Worm (Caenorhabditis elegans) whole organism, L4/young adult: ENCODE data around the gene str-56.
"Not testable (repeated sequence)": the region's sequence is repeated elsewhere in the genome, so short reads cannot be mapped to it uniquely, and the experiment has no call there.

Experiments used
- W03F9.2 ChIP-seq: fragments of 150-350 bp; optimal IDR thresholded peaks from 2 replicates; lab custom pipeline; 2014; ENCODE audit warnings: missing biosample characterization, missing genetic modification characterization
- dao-5 ChIP-seq: sonication (generic microtip); optimal IDR thresholded peaks from 2 replicates; lab custom pipeline; 2016; ENCODE audit warnings: missing genotype, missing genetic modification characterization, moderate library complexity, missing compliant biosample characterization
- him-1 ChIP-seq: sonication (generic microtip); optimal IDR thresholded peaks from 2 replicates; lab custom pipeline; 2016; ENCODE audit warnings: missing genotype, missing genetic modification reagents, missing genetic modification characterization, missing compliant biosample characterization

The str-56 gene

DNA sequence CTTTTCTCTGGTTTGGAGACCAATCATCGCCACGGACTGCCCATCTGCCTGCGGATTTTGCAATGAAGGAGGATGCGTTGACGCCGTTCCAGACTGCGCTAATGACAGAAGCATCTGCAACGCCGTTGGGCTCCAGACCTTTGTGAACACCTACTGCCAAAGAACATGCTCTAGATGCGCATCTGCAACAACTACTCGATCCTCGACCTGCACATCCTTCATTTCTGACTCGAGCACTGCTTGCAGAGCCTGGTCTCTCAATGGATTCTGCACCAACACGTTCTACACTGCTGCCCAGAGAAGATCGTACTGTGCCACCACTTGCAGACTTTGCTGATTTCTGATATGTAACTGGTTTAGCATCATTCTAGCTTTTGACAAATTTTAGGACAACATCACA lies 28.2 kb downstream of the str-56 start:
- no peak for TF ChIP-seq him-1 (tag; lab: Kevin White, UChicago)
- no peak for TF ChIP-seq W03F9.2 (tag; lab: Kevin White, UChicago)
- no peak for TF ChIP-seq dao-5

DNA sequence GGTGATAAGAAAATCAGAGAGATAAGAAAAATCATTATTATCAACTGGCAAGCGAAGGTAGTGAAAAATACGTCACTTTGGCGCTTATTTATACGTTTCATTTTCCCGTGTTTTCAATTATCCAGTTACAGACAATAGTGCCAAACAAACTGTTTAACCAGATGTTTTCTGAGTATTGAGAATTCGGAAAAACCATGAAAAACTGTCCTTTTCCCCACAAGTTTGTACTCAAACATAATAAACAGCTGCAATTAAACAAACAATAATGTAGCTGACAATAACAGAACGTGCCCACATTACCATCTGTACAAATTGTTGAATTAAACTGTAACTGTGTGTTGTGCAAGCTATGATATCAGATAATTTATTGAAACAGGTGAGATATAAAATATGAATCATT lies 33.2 kb downstream of the str-56 start, which contains the start of the genes F35E8.1 and F35E8.2:
Gene F35E8.1, minus strand, starts transcription at position 101 of the 400 bp plus-strand sequence.
Gene F35E8.2, plus strand, starts transcription at position 132 of the 400 bp plus-strand sequence.
- TF ChIP-seq dao-5; him-1 (tag; lab: Kevin White, UChicago); W03F9.2 (tag; lab: Kevin White, UChicago): not testable (repeated sequence)

DNA sequence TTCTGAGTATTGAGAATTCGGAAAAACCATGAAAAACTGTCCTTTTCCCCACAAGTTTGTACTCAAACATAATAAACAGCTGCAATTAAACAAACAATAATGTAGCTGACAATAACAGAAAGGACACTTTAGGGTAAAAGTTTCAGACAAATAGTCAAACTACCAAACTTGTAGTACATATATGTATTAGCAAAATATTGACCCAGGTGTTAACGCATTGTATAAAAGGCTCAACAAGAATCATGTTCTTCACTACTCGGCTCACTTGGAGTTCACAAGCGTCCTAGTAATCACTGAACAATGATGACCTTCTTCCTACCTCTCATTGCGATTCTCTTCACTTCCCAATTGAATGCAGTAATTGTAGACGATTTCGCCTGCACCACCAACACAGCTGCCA lies 39.5 kb downstream of the str-56 start, which contains the start of gene F35E8.6:
Gene F35E8.6, plus strand, starts transcription at position 301 of the 400 bp plus-strand sequence.
- TF ChIP-seq dao-5 (no peak), W03F9.2 (tag; lab: Kevin White, UChicago) (no peak), him-1 (tag; lab: Kevin White, UChicago) (no peak)

DNA sequence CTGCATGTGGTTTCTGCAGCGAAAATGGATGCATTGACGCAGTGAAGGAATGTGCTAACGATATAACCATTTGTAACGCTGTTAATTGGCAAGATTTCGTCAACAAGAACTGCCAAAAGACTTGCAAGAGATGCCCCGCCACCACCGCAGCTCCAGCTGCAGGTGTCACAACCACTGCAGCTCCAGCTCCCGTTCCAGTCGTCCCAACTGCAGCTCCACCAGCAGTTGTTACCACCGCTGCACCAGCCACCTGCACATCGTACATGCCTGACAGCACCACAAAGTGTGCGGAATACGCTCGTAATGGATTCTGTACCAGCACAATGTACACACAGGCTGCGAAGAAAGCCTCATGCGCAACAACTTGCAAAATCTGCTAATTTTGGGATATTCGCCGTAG lies 40.3 kb downstream of the str-56 start:
- TF ChIP-seq him-1 (tag; lab: Kevin White, UChicago) (no peak), W03F9.2 (tag; lab: Kevin White, UChicago) (no peak), dao-5 (no peak)

DNA sequence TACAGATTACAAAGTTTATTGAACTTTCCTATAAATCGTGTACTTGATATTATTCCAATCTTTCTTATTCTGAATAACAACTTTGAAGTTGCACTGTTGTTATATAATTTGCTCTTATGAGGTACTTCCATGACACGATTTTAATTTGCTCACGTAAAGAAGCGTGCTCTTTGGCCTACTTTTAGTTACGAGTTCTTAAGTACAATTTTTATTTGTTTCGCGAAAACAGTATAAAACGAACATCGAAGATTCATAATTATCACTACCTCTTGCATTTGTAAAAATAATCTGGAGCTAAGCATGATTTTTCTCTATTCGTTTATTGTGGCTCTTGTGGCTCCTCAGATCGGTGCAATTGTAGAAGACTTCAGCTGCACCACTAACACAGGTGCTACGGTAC lies 41.3 kb downstream of the str-56 start, which contains the start of gene F35E8.7:
Gene F35E8.7, plus strand, starts transcription at position 301 of the 400 bp plus-strand sequence.
- no peak for TF ChIP-seq dao-5
- TF ChIP-seq him-1 (tag; lab: Kevin White, UChicago) = no peak
- no peak for TF ChIP-seq W03F9.2 (tag; lab: Kevin White, UChicago)

DNA sequence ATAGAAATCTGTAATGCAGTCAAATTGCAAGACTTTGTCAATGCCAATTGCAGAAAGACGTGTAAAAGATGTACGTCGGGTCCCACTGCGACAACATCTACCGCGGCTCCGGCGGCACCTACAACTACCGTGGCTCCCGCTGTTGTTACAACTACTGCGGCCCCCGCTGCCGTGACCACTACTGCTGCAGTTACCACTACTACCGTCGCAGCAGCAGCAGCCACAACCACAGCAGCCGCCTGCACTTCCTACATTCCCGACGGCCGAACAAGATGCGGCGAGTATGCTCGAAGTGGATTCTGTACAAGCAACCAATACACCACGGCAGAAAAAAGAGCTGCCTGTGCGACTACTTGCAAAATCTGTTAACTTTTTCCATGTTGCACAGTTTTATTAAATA lies 42.4 kb downstream of the str-56 start:
- TF ChIP-seq him-1 (tag; lab: Kevin White, UChicago) (no peak), W03F9.2 (tag; lab: Kevin White, UChicago) (no peak), dao-5 (no peak)

DNA sequence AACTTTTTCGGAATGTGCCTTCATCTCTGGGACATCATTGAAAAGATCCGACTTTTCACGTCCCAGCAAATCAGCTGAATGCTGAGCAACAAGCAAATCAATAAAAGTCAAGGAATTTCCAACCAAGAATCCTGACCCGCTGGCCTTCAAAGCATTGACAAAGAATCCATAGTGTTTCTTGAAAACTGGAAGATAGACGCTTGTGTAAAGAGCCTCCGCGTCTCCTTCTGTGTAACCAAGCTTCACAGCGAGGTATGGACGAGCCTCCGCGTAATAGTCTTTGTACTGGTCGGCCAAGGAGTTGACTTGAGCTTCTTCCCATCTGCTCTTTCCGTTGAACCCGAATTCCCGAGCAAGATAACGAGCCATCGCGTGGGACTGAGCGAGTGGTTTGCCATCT lies 42.9 kb downstream of the str-56 start:
- TF ChIP-seq W03F9.2 (tag; lab: Kevin White, UChicago) (no peak), him-1 (tag; lab: Kevin White, UChicago) (no peak)

DNA sequence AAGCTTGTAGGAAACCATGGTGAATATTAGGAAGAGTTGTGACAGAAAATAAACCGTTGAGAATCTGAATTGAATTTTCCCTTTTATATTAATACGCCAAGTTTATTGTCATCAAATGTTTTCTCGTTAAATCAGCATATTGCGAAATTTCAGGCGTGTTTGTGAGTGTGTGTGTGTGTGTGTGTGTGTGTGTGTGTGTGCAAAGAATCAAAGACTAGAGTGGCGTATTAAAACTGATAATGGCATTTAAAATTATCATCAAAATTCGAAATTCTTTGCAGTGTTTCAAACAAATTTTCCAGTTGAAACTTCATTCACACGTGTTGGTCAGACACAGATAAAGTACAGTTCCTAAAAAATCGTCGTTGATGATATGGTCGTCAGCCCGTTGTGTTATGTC lies 43.5 kb downstream of the str-56 start, which contains the start of gene gst-38:
Gene gst-38, minus strand, starts transcription at position 152 of the 400 bp plus-strand sequence.
- TF ChIP-seq W03F9.2 (tag; lab: Kevin White, UChicago) (no peak), dao-5 (no peak), him-1 (tag; lab: Kevin White, UChicago) (no peak)

DNA sequence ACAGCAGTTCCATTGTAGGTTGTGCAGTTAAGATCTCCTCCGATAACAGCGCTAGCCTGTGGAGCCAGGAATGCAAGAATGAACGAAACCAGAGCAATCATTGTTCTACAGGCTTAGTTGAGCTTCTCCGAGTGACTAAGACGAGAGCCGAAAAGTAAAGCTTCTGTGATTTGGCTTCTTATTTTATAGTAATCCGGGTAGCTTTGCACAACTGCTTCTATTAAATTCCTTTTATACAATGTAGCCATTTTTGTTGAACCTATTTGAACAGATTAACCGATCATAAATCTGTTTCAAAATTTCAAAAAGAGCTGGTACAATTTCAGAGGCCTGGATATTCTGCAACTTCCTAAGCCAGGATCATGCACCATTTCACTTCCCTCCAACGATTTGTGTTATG lies 45.1 kb downstream of the str-56 start, which contains the start of gene F35E8.9:
Gene F35E8.9, minus strand, starts transcription at position 101 of the 400 bp plus-strand sequence.
- TF ChIP-seq him-1 (tag; lab: Kevin White, UChicago) (no peak), dao-5 (no peak), W03F9.2 (tag; lab: Kevin White, UChicago) (no peak)

DNA sequence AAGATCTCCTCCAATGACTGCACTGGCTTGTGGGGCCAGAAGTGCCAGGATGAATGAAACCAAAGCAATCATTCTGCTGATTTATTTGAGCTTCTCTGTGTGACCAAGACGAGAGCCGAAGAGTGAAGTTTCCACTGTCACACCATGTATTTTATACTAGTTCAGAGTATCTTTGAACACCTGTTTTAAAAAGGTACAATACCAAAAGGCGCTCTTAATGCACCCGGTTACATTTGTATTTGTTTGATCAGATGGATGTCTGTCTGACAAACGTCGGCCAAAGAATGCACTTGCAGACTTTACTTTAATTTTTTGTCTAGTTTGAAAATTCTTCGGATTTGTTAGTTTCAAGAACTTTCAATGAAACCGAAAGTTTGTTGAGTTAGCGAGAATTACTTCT lies 47.9 kb downstream of the str-56 start, which contains the start of gene F35E8.10:
Gene F35E8.10, minus strand, starts transcription at position 101 of the 400 bp plus-strand sequence.
- TF ChIP-seq dao-5 = no peak
- TF ChIP-seq him-1 (tag; lab: Kevin White, UChicago) = no peak
- no peak for TF ChIP-seq W03F9.2 (tag; lab: Kevin White, UChicago)

DNA sequence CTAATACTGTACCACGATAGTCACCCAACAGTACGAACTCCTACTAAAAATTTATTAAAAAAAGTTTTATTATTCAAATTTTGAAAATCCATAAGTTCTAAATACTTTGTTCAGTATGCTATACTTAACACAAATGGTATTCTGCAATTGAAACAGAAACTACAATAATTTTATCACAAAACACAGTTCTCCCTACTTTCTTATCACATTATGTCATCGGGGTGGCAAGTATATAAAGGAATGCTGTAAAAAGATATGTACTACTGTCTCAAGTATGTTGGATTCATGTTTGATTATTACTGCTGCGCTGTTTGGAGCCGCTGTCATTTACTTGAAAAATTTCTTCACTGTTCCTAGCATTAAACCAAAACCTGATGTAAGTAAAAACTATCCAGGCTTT lies 48.7 kb downstream of the str-56 start, which contains the start of gene cdr-1:
Gene cdr-1, plus strand, starts transcription at position 208 of the 400 bp plus-strand sequence.
- no peak for TF ChIP-seq W03F9.2 (tag; lab: Kevin White, UChicago)
- no peak for TF ChIP-seq dao-5
- no peak for TF ChIP-seq him-1 (tag; lab: Kevin White, UChicago)

DNA sequence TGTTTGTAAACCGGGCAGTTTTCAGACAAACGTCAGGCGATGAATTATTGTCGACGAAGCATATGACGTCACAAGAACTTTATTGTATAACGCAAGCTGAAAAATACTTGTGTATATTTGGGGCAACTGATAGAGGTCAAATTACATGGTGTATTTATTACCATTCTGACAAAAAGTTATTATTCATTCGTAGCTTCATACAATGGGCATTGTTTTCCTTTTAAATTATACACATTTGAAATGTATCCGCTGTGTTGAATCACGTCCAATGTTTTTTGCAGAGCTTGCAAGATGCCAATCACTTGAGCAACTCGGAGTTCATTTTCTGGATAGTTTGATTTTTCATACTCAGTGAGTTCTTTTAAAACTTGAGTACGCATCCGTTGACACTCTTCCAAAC lies 50.6 kb downstream of the str-56 start, which contains the start of gene F35E8.13:
Gene F35E8.13, plus strand, starts transcription at position 301 of the 400 bp plus-strand sequence.
- TF ChIP-seq him-1 (tag; lab: Kevin White, UChicago) = no peak
- TF ChIP-seq dao-5 = no peak
- TF ChIP-seq W03F9.2 (tag; lab: Kevin White, UChicago) = no peak
